Worm (Caenorhabditis elegans) whole organism, early embryonic: ENCODE measurements around the gene ddo-2.

Experiments
- B0310.2 ChIP-seq: sonication (generic microtip); optimal IDR thresholded peaks from 2 replicates; lab custom pipeline; 2016; ENCODE audit warnings: mild to moderate bottlenecking, missing genetic modification characterization, missing compliant biosample characterization
- F13C5.2 ChIP-seq: sonication (generic microtip); optimal IDR thresholded peaks from 2 replicates; lab custom pipeline; 2017; ENCODE audit warnings: mild to moderate bottlenecking, missing genetic modification characterization, inconsistent platforms, missing compliant biosample characterization
- aly-1 ChIP-seq: sonication (generic microtip); optimal IDR thresholded peaks from 2 replicates; lab custom pipeline; 2016; ENCODE audit warnings: missing genetic modification characterization, missing compliant biosample characterization
- ama-1 ChIP-seq: fragments of 150-350 bp; optimal IDR thresholded peaks from 2 replicates; lab custom pipeline; 2014
- ceh-13 ChIP-seq: fragments of 200-800 bp; sonication (Bioruptor generic); optimal IDR thresholded peaks from 2 replicates; lab custom pipeline; 2018; ENCODE audit warnings: mild to moderate bottlenecking, missing genetic modification characterization, missing compliant biosample characterization
- ceh-36 ChIP-seq: sonication (generic microtip); optimal IDR thresholded peaks from 2 replicates; lab custom pipeline; 2016; ENCODE audit warnings: missing genetic modification characterization, inconsistent platforms, missing compliant biosample characterization
- ets-7 ChIP-seq: sonication (generic microtip); optimal IDR thresholded peaks from 2 replicates; lab custom pipeline; 2016; ENCODE audit warnings: missing genotype, missing genetic modification characterization, missing compliant biosample characterization
- flt-1 ChIP-seq: fragments of 200-800 bp; sonication (Bioruptor generic); IDR thresholded peaks from 2 replicates; pipeline ENCODE4 v1.3.6; 2022; ENCODE audit warnings: missing genetic modification characterization, missing compliant biosample characterization
- hmbx-1 ChIP-seq: sonication (generic microtip); optimal IDR thresholded peaks from 2 replicates; lab custom pipeline; 2016; ENCODE audit warnings: mild to moderate bottlenecking, missing genetic modification characterization, missing compliant biosample characterization
- hmg-4 ChIP-seq: fragments of 200-800 bp; sonication (Bioruptor generic); optimal IDR thresholded peaks from 2 replicates; lab custom pipeline; 2018; ENCODE audit warnings: mild to moderate bottlenecking, missing genetic modification characterization, missing compliant biosample characterization
- hnd-1 ChIP-seq: sonication (generic microtip); optimal IDR thresholded peaks from 2 replicates; lab custom pipeline; 2016; ENCODE audit warnings: missing genetic modification characterization, missing compliant biosample characterization
- pes-1 ChIP-seq: fragments of 200-800 bp; sonication (Bioruptor generic); IDR thresholded peaks from 2 replicates; pipeline ENCODE4 v1.3.6; 2022; ENCODE audit warnings: missing genetic modification reagents, missing genetic modification characterization, missing compliant biosample characterization
- scrt-1 ChIP-seq: fragments of 200-800 bp; sonication (Bioruptor generic); IDR thresholded peaks from 2 replicates; pipeline ENCODE4 v1.3.6; 2022; ENCODE audit warnings: missing genetic modification characterization, missing compliant biosample characterization
- sea-1 ChIP-seq: fragments of 200-800 bp; sonication (Bioruptor generic); conservative IDR thresholded peaks from 2 replicates; pipeline ENCODE4 v1.3.6; 2022; ENCODE audit warnings: missing genetic modification characterization, missing compliant biosample characterization
- tbx-11 ChIP-seq: fragments of 200-800 bp; sonication (Bioruptor generic); IDR thresholded peaks from 2 replicates; pipeline ENCODE4 v1.3.6; 2022; ENCODE audit warnings: missing genetic modification characterization, missing compliant biosample characterization
- tbx-37 ChIP-seq: fragments of 200-800 bp; sonication (Bioruptor generic); conservative IDR thresholded peaks from 2 replicates; pipeline ENCODE4 v1.3.6; 2022; ENCODE audit warnings: missing genetic modification reagents, missing genetic modification characterization, missing compliant biosample characterization
- tra-4 ChIP-seq: sonication (generic microtip); optimal IDR thresholded peaks from 2 replicates; lab custom pipeline; 2017; ENCODE audit warnings: missing genetic modification characterization, missing compliant biosample characterization

The ddo-2 gene

DNA sequence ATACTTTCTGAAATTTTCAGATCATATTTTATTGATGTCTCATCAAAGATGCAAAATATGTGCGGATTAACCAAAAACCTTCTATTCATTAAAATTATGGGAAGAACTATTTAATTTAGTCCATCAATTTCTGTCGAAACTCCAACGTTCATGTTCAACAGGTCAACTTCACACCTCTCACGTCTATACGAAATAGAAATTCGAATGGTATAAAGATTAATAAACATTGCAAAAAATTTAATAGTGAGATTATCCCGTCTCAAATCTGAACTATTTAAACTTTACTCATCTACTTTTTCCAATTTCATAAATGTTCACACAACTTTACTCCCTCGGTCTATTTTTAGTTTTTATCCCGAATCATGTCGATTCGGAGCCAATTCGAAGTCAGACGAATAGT lies 25.9 kb downstream of the ddo-2 start, which contains the start of gene R13D7.2:
R13D7.2 (plus strand) TSS at position 301 of the 400 bp plus-strand sequence.
- no peak for TF ChIP-seq ceh-13 (GFP tag; lab: Kevin White, UChicago)
- no peak for TF ChIP-seq tra-4 (tag; lab: Kevin White, UChicago)
- TF ChIP-seq ets-7 (tag; lab: Kevin White, UChicago): no peak
- TF ChIP-seq hnd-1: no peak
- no peak for TF ChIP-seq ama-1 (lab: Kevin White, UChicago)
- TF ChIP-seq scrt-1 (GFP tag; lab: Robert Waterston, UW): no peak
- TF ChIP-seq aly-1: no peak
- TF ChIP-seq pes-1 (GFP tag; lab: Robert Waterston, UW): no peak
- TF ChIP-seq tbx-11 (GFP tag; lab: Robert Waterston, UW): no peak
- TF ChIP-seq hmg-4 (GFP tag; lab: Kevin White, UChicago): no peak
- no peak for TF ChIP-seq tbx-37 (GFP tag; lab: Robert Waterston, UW)
- TF ChIP-seq hmbx-1 (tag; lab: Kevin White, UChicago): no peak
- no peak for TF ChIP-seq F13C5.2
- no peak for TF ChIP-seq sea-1 (GFP tag; lab: Robert Waterston, UW)
- TF ChIP-seq ceh-36 (tag; lab: Kevin White, UChicago): no peak
- TF ChIP-seq B0310.2: no peak
- TF ChIP-seq flt-1 (GFP tag; lab: Robert Waterston, UW): no peak

DNA sequence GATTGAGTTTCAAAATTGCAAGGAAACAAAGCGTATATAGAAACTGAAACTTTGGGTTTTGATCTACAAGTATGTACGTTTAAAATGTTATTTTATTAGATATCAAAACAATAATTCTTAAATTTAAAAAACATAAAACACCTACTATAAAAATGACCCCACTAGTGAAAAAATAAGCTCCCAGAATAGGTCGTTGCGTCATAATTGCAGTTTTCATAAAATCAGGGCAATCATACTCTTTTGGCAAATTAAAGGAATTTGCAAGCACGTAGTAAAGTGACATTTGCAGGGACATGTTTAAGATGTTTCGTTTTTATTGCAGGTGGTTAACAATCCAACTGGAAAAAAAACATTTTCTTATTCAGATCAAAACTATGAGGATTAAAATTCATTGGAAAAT lies 27.0 kb downstream of the ddo-2 start, which contains the start of gene srt-6:
srt-6 (minus strand) TSS at position 295 of the 400 bp plus-strand sequence.
- TF ChIP-seq B0310.2 (no peak), hmg-4 (GFP tag; lab: Kevin White, UChicago) (no peak), F13C5.2 (no peak)

ce11 chrV:7403501-7403900 lies 32.0 kb downstream of the ddo-2 start:
- TF ChIP-seq scrt-1 (GFP tag; lab: Robert Waterston, UW): no peak
- TF ChIP-seq hmg-4 (GFP tag; lab: Kevin White, UChicago): no peak
- TF ChIP-seq ets-7 (tag; lab: Kevin White, UChicago): no peak
- no peak for TF ChIP-seq hnd-1
- TF ChIP-seq B0310.2: no peak
- TF ChIP-seq flt-1 (GFP tag; lab: Robert Waterston, UW): no peak

- TF ChIP-seq sea-1 (GFP tag; lab: Robert Waterston, UW) (no peak), ama-1 (lab: Kevin White, UChicago) (no peak), B0310.2 (no peak), scrt-1 (GFP tag; lab: Robert Waterston, UW) (no peak), flt-1 (GFP tag; lab: Robert Waterston, UW) (no peak), ceh-36 (tag; lab: Kevin White, UChicago) (no peak), ets-7 (tag; lab: Kevin White, UChicago) (no peak), F13C5.2 (no peak), tbx-37 (GFP tag; lab: Robert Waterston, UW) (no peak), pes-1 (GFP tag; lab: Robert Waterston, UW) (no peak), ceh-13 (GFP tag; lab: Kevin White, UChicago) (no peak), tra-4 (tag; lab: Kevin White, UChicago) (no peak), tbx-11 (GFP tag; lab: Robert Waterston, UW) (no peak), hmg-4 (GFP tag; lab: Kevin White, UChicago) (no peak), hmbx-1 (tag; lab: Kevin White, UChicago) (no peak), aly-1 (no peak), hnd-1 (no peak)
These were observed 33.1 kb downstream of the ddo-2 start, which contains the start of gene srj-13 for ce11 chrV:7402355-7402754. Gene srj-13 (plus strand): TSS chrV:7402655.

- TF ChIP-seq hmbx-1 (tag; lab: Kevin White, UChicago) (no peak), ceh-36 (tag; lab: Kevin White, UChicago) (no peak), ets-7 (tag; lab: Kevin White, UChicago) (no peak), scrt-1 (GFP tag; lab: Robert Waterston, UW) (no peak), hmg-4 (GFP tag; lab: Kevin White, UChicago) (no peak), tbx-37 (GFP tag; lab: Robert Waterston, UW) (no peak), flt-1 (GFP tag; lab: Robert Waterston, UW) (no peak), tbx-11 (GFP tag; lab: Robert Waterston, UW) (no peak), ceh-13 (GFP tag; lab: Kevin White, UChicago) (no peak), pes-1 (GFP tag; lab: Robert Waterston, UW) (no peak), hnd-1 (no peak)
These were observed 34.9 kb downstream of the ddo-2 start, which contains the start of gene srx-60 for ce11 chrV:7400588-7400987. Gene srx-60 (plus strand): TSS chrV:7400888.

DNA sequence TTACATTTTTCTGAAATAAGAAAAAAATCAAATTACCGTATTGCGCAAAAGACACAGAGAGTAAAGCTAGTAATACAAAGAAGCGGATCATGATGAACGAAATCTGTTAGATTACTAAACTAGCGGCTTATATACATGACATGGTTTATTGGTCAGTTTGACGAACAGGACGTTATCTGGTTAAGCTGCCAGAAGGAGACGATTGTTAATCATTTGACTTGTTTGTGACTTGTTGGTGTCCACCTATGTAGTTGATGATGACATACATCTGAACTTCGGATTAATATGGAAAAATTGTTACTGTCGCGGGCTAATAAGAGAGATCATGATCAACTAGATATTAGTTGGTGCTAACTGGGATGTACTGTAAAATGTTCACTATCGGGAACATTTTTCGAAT lies 35.4 kb downstream of the ddo-2 start, which contains the start of gene cnc-9:
cnc-9 (minus strand) TSS at position 101 of the 400 bp plus-strand sequence.
- TF ChIP-seq pes-1 (GFP tag; lab: Robert Waterston, UW) (no peak), sea-1 (GFP tag; lab: Robert Waterston, UW) (no peak), tra-4 (tag; lab: Kevin White, UChicago) (no peak), F13C5.2 (no peak), aly-1 (no peak), ceh-36 (tag; lab: Kevin White, UChicago) (no peak)

DNA sequence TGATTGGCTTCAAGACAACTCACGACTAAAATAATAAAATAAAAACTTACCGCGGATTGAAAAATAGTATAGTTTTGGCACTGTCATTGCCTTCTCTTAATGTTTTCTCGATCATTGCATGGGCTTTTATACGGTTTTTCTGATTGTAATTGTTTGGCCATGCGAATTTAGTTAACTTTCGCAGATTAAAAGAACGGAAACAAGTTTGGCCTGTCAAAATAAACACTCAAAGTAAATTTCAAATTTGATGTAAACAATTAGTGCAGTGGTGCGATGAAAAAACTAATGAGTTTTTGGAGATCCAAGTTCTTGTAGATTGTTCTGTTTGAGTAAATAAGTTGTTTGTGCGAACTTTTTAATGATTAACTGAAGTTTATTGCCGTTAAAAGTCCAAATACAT lies 36.3 kb downstream of the ddo-2 start, which contains the start of gene gst-41:
gst-41 (minus strand) TSS at position 101 of the 400 bp plus-strand sequence.
- no peak for TF ChIP-seq tbx-37 (GFP tag; lab: Robert Waterston, UW)
- TF ChIP-seq pes-1 (GFP tag; lab: Robert Waterston, UW): no peak
- no peak for TF ChIP-seq F13C5.2
- no peak for TF ChIP-seq ceh-13 (GFP tag; lab: Kevin White, UChicago)
- TF ChIP-seq ceh-36 (tag; lab: Kevin White, UChicago): no peak
- TF ChIP-seq sea-1 (GFP tag; lab: Robert Waterston, UW): no peak
- TF ChIP-seq hmg-4 (GFP tag; lab: Kevin White, UChicago): no peak
- TF ChIP-seq ets-7 (tag; lab: Kevin White, UChicago): no peak
- TF ChIP-seq tra-4 (tag; lab: Kevin White, UChicago): no peak
- TF ChIP-seq tbx-11 (GFP tag; lab: Robert Waterston, UW): no peak
- no peak for TF ChIP-seq hmbx-1 (tag; lab: Kevin White, UChicago)
- no peak for TF ChIP-seq flt-1 (GFP tag; lab: Robert Waterston, UW)
